Worm (Caenorhabditis elegans) whole organism, L3 larva: ENCODE data around the gene C24A3.4.

Experiments
- ama-1 ChIP-seq: fragments of 150-350 bp; optimal IDR thresholded peaks from 2 replicates; lab custom pipeline; 2018
- ceh-28 ChIP-seq: fragments of 150-350 bp; optimal IDR thresholded peaks from 2 replicates; lab custom pipeline; 2014; ENCODE audit warnings: missing biosample characterization, missing genetic modification reagents, missing genetic modification characterization
- fos-1 ChIP-seq: fragments of 150-350 bp; optimal IDR thresholded peaks from 2 replicates; lab custom pipeline; 2014; ENCODE audit warnings: missing biosample characterization, missing genetic modification characterization
- nhr-76 ChIP-seq: fragments of 150-350 bp; sonication (generic microtip); optimal IDR thresholded peaks from 5 replicates; lab custom pipeline; 2014; ENCODE audit warnings: missing biosample characterization, missing genetic modification characterization
- pha-4 ChIP-seq: fragments of 150-350 bp; optimal IDR thresholded peaks from 2 replicates; lab custom pipeline; 2014; ENCODE audit warnings: missing biosample characterization, missing genetic modification reagents, missing genetic modification characterization
- sea-2 ChIP-seq: fragments of 150-350 bp; sonication (generic microtip); optimal IDR thresholded peaks from 4 replicates; lab custom pipeline; 2014; ENCODE audit warnings: missing biosample characterization, missing genetic modification reagents, missing genetic modification characterization
- zag-1 ChIP-seq: fragments of 150-350 bp; optimal IDR thresholded peaks from 2 replicates; lab custom pipeline; 2014; ENCODE audit warnings: missing biosample characterization, missing genetic modification characterization

ce11 chrX:9027304-9027703 lies 35.1 kb downstream of the C24A3.4 start, which contains the start of gene T25B6.3:
- no peak for TF ChIP-seq pha-4 (tag; lab: Kevin White, UChicago)
- TF ChIP-seq ama-1, result no peak
- no peak for TF ChIP-seq fos-1
- no peak for TF ChIP-seq sea-2 (GFP tag; lab: Kevin White, UChicago)
- TF ChIP-seq zag-1 (tag; lab: Kevin White, UChicago), result no peak
- TF ChIP-seq ceh-28, result no peak
- TF ChIP-seq nhr-76 (tag; lab: Kevin White, UChicago), result no peak
